Worm (Caenorhabditis elegans): ENCODE measurements around the gene ttr-13.

Gene ttr-13

DNA sequence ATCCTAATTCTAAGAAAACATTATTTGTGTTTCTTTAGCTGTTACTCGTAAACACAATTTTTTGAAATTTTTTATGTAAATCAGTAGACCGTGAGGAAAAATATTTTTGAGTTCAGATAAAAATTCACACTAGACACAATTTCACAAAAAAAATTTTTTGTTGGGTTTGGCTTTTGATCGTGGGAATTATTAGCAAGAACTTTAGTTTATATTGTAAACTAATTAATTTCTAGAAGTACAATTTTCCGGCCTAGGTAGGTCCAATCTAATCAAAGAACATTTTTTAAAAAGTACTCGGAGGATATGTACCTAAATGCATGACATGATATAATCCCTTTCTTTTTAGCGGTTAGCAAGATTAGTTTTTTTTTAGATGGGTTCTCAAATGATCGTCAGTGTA is 43.4 kb upstream of the ttr-13 start:
- TF ChIP-seq lin-1 (GFP tag; IDR thresholded peaks at IDR 0.05) (no peak), unc-62 (GFP tag; optimal IDR thresholded peaks at IDR 0.05 in 1 of 2) (peak in 1 of 2 experiments; percentile 92), unc-62 (tag; optimal IDR thresholded peaks at IDR 0.05) (no peak), Y105C5A.15 (GFP tag; IDR thresholded peaks at IDR 0.05) (no peak)

DNA sequence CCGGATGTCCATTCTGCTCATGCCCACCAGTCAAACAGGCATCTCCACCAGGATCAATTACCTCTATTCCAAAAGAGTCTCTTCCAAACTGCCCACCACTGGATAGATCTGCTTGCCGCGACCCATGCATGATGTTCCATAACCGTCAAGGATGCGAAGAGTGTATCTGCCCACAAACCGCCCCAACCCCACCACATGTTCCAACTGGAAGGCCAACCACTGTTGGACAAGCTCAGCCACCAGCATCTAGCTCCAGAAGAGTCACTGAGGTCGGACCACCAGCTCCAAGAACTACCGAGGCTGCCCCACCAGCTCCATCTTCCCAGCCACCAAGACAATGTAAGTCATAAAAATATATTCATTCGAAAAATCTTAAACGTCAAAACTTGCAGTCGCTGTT is 33.9 kb upstream of the ttr-13 start:
- no peak for TF ChIP-seq Y5F2A.4 (GFP tag; optimal IDR thresholded peaks at IDR 0.05)
- TF ChIP-seq hif-1 (tag; optimal IDR thresholded peaks at IDR 0.05), result no peak
- TF ChIP-seq mxl-3 (GFP tag; optimal IDR thresholded peaks at IDR 0.05), result no peak
- TF ChIP-seq php-3 (GFP tag; IDR thresholded peaks at IDR 0.05), result no peak
- no peak for TF ChIP-seq rbr-2 (tag; optimal IDR thresholded peaks at IDR 0.05)
- no peak for TF ChIP-seq mes-2 (tag; optimal IDR thresholded peaks at IDR 0.05; ENCODE audit: poor library complexity, severe bottlenecking)
- no peak for TF ChIP-seq snpc-1.2 (GFP tag; IDR thresholded peaks at IDR 0.05)
- TF ChIP-seq nhr-11 (tag; optimal IDR thresholded peaks at IDR 0.05), result no peak
- no peak for TF ChIP-seq lin-1 (GFP tag; IDR thresholded peaks at IDR 0.05)
- TF ChIP-seq unc-39 (tag; optimal IDR thresholded peaks at IDR 0.05), result no peak
- 0 out of 2 replicates have a peak, but pooled peaks have one; percentile 9 for TF ChIP-seq madf-9 (GFP tag; conservative IDR thresholded peaks at IDR 0.05)
- TF ChIP-seq hlh-30 (tag; optimal IDR thresholded peaks at IDR 0.05; ENCODE audit: insufficient read depth), result no peak
- no peak for TF ChIP-seq ceh-62 (tag; optimal IDR thresholded peaks at IDR 0.05)
- no peak for TF ChIP-seq egl-27 (tag; optimal IDR thresholded peaks at IDR 0.05)
- TF ChIP-seq set-16 (GFP tag; IDR thresholded peaks at IDR 0.05), result peak; percentile 29; the same call in 1 of the 2 replicates
- TF ChIP-seq nhr-111 (GFP tag; optimal IDR thresholded peaks at IDR 0.05), result no peak
- TF ChIP-seq zfp-3 (GFP tag; conservative IDR thresholded peaks at IDR 0.05), result no peak
- TF ChIP-seq lim-7 (GFP tag; IDR thresholded peaks at IDR 0.05), result peak; percentile 36; the same call in 1 of the 2 replicates
- no peak for TF ChIP-seq vab-7 (GFP tag; IDR thresholded peaks at IDR 0.05)
- no peak for TF ChIP-seq ceh-82 (tag; optimal IDR thresholded peaks at IDR 0.05)
- TF ChIP-seq pqm-1 (tag; optimal IDR thresholded peaks at IDR 0.05), result no peak

DNA sequence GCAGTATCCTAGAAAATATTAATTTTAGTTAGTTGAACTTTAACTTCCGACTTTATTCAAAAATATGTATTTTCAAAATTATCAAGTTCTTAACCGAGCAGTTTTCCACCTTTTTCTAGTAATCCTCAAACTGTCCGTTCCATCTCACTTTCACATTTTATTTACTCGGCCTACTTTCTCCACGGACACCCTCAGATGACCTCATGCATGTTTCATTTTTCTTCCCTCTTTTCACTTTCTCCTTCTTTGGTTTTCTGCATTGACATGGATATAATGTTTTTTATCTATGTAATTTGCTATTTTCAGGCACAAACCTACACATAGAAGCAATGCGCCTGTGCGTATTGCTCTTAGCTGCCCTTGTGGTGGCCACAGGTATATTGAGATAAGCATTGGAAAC is 30.1 kb upstream of the ttr-13 start, which contains the start of gene mlt-11:
mlt-11 (plus strand) TSS at position 301 of the 400 bp plus-strand sequence.
- peak; percentile 33 for TF ChIP-seq aha-1 (tag)
- no peak for TF ChIP-seq gei-8 (GFP tag; optimal IDR thresholded peaks at IDR 0.05)

DNA sequence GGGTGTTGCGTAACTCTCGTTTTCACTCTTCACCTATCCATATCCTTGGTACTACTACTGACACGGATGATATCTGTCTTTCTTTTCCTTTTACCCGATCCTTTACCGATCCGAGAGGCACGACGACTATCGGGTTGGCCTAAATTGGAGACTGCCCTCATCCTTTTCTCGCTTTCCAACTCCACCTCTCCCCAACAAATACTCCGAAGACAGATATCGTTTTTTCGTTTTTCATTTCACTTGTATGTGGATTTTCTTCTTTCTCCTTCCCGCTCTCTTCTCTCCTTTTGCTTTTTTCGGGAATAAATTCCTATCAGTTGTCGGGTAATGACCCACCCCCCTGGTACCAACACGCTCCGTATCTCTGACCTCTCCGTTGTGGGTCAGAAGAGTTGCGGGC is 28.2 kb upstream of the ttr-13 start:
- no peak for TF ChIP-seq nhr-10 (tag; optimal IDR thresholded peaks at IDR 0.05)
- peak; percentile 5 for TF ChIP-seq hlh-11 (tag; optimal IDR thresholded peaks at IDR 0.05)
- no peak for TF ChIP-seq nhr-42 (GFP tag; IDR thresholded peaks at IDR 0.05)
- TF ChIP-seq aha-1 (tag), result peak; percentile 40
- no peak for TF ChIP-seq dmd-9 (GFP tag; IDR thresholded peaks at IDR 0.05)
- TF ChIP-seq lin-39 (tag; optimal IDR thresholded peaks at IDR 0.05), result no peak

DNA sequence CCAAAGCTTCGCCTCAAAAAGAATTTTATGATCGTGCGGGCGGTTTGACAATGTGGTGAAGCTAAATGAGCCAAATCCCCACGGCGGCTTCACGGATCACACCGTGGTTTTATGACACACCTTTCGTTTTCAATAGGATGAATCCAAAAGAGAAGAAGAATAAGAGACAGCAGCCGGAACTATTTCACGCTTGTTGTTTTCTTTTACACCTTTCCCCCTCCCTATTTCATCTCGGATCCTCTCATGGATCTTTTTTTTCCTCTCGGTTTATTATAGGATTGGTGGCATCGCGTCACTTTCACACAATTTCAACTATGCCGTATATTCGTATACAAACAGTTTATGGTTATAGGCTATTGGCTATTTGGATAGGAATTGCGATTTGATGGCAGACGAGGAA is 27.0 kb upstream of the ttr-13 start:
- TF ChIP-seq aha-1 (tag) (peak; percentile 55), nhr-76 (tag; optimal IDR thresholded peaks at IDR 0.05) (no peak), snpc-1.2 (GFP tag; IDR thresholded peaks at IDR 0.05) (no peak), nhr-42 (GFP tag; IDR thresholded peaks at IDR 0.05) (no peak), jun-1 (tag; optimal IDR thresholded peaks at IDR 0.05) (no peak)

DNA sequence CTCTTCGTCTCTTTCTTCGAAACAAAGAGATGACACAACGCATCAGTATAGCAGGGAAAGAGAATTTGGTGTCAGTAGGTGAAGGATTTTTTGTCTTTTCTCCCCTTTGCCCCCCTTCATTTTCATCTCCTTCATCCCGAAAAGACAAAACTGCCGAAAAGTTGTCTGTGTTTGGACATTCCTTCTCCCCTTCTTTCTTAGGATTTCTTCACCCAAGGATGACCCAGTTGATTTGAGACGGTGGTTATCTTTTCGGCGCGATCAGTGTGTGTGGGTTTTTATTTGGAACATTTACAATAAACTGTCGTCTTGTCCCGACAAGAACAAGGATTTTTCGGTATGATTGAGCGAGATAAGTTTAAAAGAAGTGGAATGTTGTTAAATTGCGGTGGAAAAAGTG is 25.7 kb upstream of the ttr-13 start:
- peak in 1 of 2 experiments; percentile 15 for TF ChIP-seq unc-62 (GFP tag; optimal IDR thresholded peaks at IDR 0.05 in 1 of 2)
- no peak for TF ChIP-seq unc-62 (tag; optimal IDR thresholded peaks at IDR 0.05)
- no peak for TF ChIP-seq mxl-2 (GFP tag; conservative IDR thresholded peaks at IDR 0.05)
